Fruit fly (Drosophila melanogaster): ENCODE measurements around the gene CG17234.

The CG17234 gene

DNA sequence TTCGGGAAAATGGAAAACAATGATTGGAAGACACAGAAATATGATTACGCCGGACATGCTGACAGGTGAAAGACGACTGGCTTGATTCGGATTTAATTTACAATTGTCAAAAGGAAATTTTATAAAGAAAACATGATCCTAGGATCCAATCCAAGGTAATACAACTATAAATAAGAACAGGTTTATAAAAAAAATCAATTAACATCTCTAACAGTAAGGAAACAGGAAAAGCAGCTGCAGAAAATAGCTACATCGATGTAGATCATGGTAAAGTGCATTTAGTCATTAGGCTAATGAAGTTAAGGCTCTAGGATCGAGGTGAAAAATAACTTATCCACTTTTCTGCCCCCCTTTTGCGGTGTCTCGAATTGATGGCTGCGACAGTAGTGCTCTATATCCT, 36.5 kb downstream of the CG17234 start, which contains the start of gene CG17237:
CG17237 (minus strand) TSS at position 101 of the 400 bp plus-strand sequence.
- TF ChIP-seq Pif1A (GFP tag; optimal IDR thresholded peaks at IDR 0.05) (no peak), CG17806 (tag; optimal IDR thresholded peaks at IDR 0.05) (no peak), CG14655 (GFP tag; optimal IDR thresholded peaks at IDR 0.05) (no peak), CG4496 (GFP tag; IDR thresholded peaks at IDR 0.05) (no peak), CG10348 (GFP tag; IDR thresholded peaks at IDR 0.05) (no peak), CG32121 (GFP tag; IDR thresholded peaks at IDR 0.05) (no peak), Snoo (tag; optimal IDR thresholded peaks at IDR 0.05) (no peak), Ets98B (GFP tag; IDR thresholded peaks at IDR 0.05) (no peak), CG9948 (tag; optimal IDR thresholded peaks at IDR 0.05) (no peak), CG8159 (tag; optimal IDR thresholded peaks at IDR 0.05) (no peak), CG34367 (tag; optimal IDR thresholded peaks at IDR 0.05) (no peak), EcR (GFP tag; optimal IDR thresholded peaks at IDR 0.05) (no peak), D1 (tag; optimal IDR thresholded peaks at IDR 0.05) (no peak), rn (GFP tag; IDR thresholded peaks at IDR 0.05) (no peak), fd96Ca (GFP tag; IDR thresholded peaks at IDR 0.05) (no peak), CG13204 (GFP tag; optimal IDR thresholded peaks at IDR 0.05) (no peak), CG12605 (GFP tag; IDR thresholded peaks at IDR 0.05) (no peak), gl (tag; optimal IDR thresholded peaks at IDR 0.05) (no peak), Pif1B (GFP tag; optimal IDR thresholded peaks at IDR 0.05) (no peak), CG15710 (tag; optimal IDR thresholded peaks at IDR 0.05) (no peak)

DNA sequence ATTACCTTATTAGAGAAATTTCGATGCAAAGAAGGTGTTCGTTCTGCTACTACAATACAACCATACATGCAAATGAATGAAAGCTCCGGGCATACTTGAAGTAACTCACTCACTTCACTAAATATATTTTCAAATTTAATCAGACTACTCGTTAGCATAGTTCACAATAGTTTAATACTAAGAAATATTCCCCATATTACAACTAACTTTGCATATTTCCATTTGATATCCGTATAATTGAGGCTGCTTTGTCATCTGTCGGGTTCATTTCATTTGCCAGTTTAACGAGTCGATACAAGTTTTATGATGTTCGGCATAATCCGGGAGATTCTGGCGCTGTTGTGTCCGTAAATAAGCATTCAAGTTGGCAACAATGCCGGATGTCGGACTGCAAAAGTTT, 37.8 kb downstream of the CG17234 start, which contains the start of gene robl22E:
robl22E (minus strand) TSS at position 101 of the 400 bp plus-strand sequence.
- TF ChIP-seq fd96Ca (GFP tag; IDR thresholded peaks at IDR 0.05), result no peak
- TF ChIP-seq D1 (tag; optimal IDR thresholded peaks at IDR 0.05), result no peak
- TF ChIP-seq CG13204 (GFP tag; optimal IDR thresholded peaks at IDR 0.05), result no peak
- no peak for TF ChIP-seq CG4496 (GFP tag; IDR thresholded peaks at IDR 0.05)
- no peak for TF ChIP-seq CG12605 (GFP tag; IDR thresholded peaks at IDR 0.05)
- no peak for TF ChIP-seq EcR (GFP tag; optimal IDR thresholded peaks at IDR 0.05)

DNA sequence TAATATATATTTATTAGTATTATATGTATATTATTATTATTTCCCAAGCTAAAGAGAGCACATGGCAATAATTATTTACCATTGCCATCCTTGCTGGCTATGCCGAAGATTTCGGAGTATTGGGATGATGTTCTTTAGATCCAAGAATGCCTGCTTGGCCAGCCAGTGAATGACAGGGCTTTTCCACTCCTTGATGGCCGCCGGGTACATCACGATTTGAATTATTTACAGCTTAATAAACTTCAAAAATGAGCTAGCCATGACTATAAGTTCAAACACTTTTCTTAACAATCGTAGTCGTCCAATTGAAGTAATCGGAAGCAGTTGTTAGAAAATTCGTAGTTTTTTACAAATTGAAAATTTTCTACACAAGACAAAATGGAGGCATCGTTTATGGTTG, 47.0 kb downstream of the CG17234 start, which contains the start of gene CG31949:
CG31949 (plus strand) TSS at position 301 of the 400 bp plus-strand sequence.
- no peak for TF ChIP-seq D1 (tag; optimal IDR thresholded peaks at IDR 0.05)
- TF ChIP-seq Ets98B (GFP tag; IDR thresholded peaks at IDR 0.05), result no peak
- no peak for TF ChIP-seq Snoo (tag; optimal IDR thresholded peaks at IDR 0.05)
- no peak for TF ChIP-seq CG10348 (GFP tag; IDR thresholded peaks at IDR 0.05)

Data from whole organism, pupa.